In the genomic region with DNA sequence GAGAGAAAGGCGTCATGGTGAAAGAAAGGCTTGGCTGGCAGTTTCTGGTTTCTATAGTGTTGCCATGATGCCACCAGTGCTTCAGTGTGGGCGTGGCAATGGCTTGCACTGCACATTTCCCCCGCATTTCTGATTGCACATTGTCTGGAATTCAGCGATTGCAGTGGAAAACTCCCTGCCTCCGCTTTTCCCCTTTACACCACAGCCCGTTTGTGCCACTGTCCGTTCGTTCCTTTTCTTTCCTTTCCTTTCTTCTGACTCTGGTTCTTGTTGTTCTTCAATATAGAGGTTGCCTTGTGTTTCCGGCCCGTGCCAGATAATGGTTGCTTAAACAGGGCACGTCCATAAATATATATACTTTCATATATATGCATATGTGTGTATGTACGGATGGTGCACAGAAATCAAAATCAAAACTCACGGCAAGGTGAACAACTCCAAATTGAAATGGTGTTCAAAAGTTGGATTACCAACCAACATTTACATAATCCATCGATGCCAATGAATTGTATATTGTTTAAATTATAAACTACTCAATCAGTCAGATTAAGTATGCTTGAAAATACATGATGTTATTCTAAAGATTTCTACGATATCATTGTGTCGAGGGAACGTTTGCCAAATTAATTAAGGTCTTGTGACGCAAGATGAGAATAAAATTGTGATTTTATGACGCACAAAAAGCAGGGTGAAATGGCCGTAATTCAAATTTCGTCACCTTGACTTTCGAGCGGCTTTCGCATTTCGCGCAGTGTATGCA, we compare ENCODE assay signal across 5 fruit fly cellular contexts.
TF ChIP-seq lines count a peak whose summit lies in the region.

No protein-coding gene starts in this region.

- TF ChIP-seq CTCF in whole organism, embryonic (GFP tag; optimal IDR thresholded peaks at IDR 0.05; lab: Kevin White, UChicago): no peak

TF ChIP-seq in whole organism, adult, 20 proteins besides CTCF, POLR2A, EP300 and RAD21:
- TF ChIP-seq CG33017 (tag; optimal IDR thresholded peaks at IDR 0.05; lab: Kevin White, UChicago) (no peak), kay (GFP tag; lab: Kevin White, UChicago; ENCODE audit: borderline replicate concordance) (peak; percentile 89), tj (GFP tag; optimal IDR thresholded peaks at IDR 0.05; lab: Kevin White, UChicago) (peak; percentile 43)

TF ChIP-seq in whole organism, embryonic, 481 proteins besides CTCF, POLR2A, EP300 and RAD21:
- peak in 1 of 2 experiments; percentile 16 for TF ChIP-seq eve (GFP tag; optimal IDR thresholded peaks at IDR 0.05; lab: Kevin White, UChicago)
- peak; percentile 62 for TF ChIP-seq Med (GFP tag; lab: Kevin White, UChicago)
- TF ChIP-seq sens (GFP tag; lab: Kevin White, UChicago): peak; percentile 54
- TF ChIP-seq lbe (GFP tag; optimal IDR thresholded peaks at IDR 0.05; lab: Kevin White, UChicago): peak; percentile 2
- TF ChIP-seq ro (GFP tag; IDR thresholded peaks at IDR 0.05; lab: Robert Waterston, UW): no peak
- peak; percentile 62 for TF ChIP-seq Hr39 (optimal IDR thresholded peaks at IDR 0.05; lab: Kevin White, UChicago)
- 0 out of 4 replicates have a peak, but pooled peaks have one; percentile 5 for TF ChIP-seq chinmo (GFP tag; IDR thresholded peaks at IDR 0.05; lab: Robert Waterston, UW; ENCODE audit: partially characterized antibody)
- 0 out of 2 replicates have a peak, but pooled peaks have one; percentile 17 for TF ChIP-seq Drgx (GFP tag; IDR thresholded peaks at IDR 0.05; lab: Robert Waterston, UW)
- TF ChIP-seq nom (GFP tag; optimal IDR thresholded peaks at IDR 0.05; lab: Kevin White, UChicago): peak; percentile 10
- TF ChIP-seq Pdp1 (GFP tag; optimal IDR thresholded peaks at IDR 0.05; lab: Kevin White, UChicago): peak in 1 of 2 experiments; percentile 31
- no peak for TF ChIP-seq MESR4 (GFP tag; optimal IDR thresholded peaks at IDR 0.05; lab: Kevin White, UChicago)
- no peak for TF ChIP-seq CG13775 (GFP tag; optimal IDR thresholded peaks at IDR 0.05; lab: Kevin White, UChicago)
TF ChIP-seq in whole organism, embryonic: peak in this region for 9.

TF ChIP-seq in whole organism, prepupa, 60 proteins besides CTCF, POLR2A, EP300 and RAD21 (continues in another document):
- TF ChIP-seq Eip93F (GFP tag; optimal IDR thresholded peaks at IDR 0.05; lab: Kevin White, UChicago) (peak; percentile 22), spab (GFP tag; optimal IDR thresholded peaks at IDR 0.05; lab: Kevin White, UChicago) (no peak), pdm3 (GFP tag; optimal IDR thresholded peaks at IDR 0.05; lab: Kevin White, UChicago) (peak; percentile 27), lz (GFP tag; optimal IDR thresholded peaks at IDR 0.05; lab: Kevin White, UChicago) (no peak), net (GFP tag; optimal IDR thresholded peaks at IDR 0.05; lab: Kevin White, UChicago) (peak; percentile 41), Smox (GFP tag; optimal IDR thresholded peaks at IDR 0.05; lab: Kevin White, UChicago) (peak; percentile 30), CG9139 (GFP tag; optimal IDR thresholded peaks at IDR 0.05; lab: Kevin White, UChicago) (no peak), ss (GFP tag; optimal IDR thresholded peaks at IDR 0.05; lab: Kevin White, UChicago) (no peak), CG31627 (GFP tag; optimal IDR thresholded peaks at IDR 0.05; lab: Kevin White, UChicago) (peak; percentile 29), CG10631 (GFP tag; optimal IDR thresholded peaks at IDR 0.05; lab: Kevin White, UChicago) (peak; percentile 13), Met (GFP tag; optimal IDR thresholded peaks at IDR 0.05; lab: Kevin White, UChicago) (no peak), svp (GFP tag; lab: Kevin White, UChicago) (peak; percentile 75), CG10669 (GFP tag; optimal IDR thresholded peaks at IDR 0.05; lab: Kevin White, UChicago) (peak; percentile 11), Sox102F (GFP tag; optimal IDR thresholded peaks at IDR 0.05; lab: Kevin White, UChicago) (peak; percentile 35), esn (GFP tag; optimal IDR thresholded peaks at IDR 0.05; lab: Kevin White, UChicago) (peak; percentile 10), achi (GFP tag; optimal IDR thresholded peaks at IDR 0.05; lab: Kevin White, UChicago) (peak; percentile 17), CG32006 (GFP tag; optimal IDR thresholded peaks at IDR 0.05; lab: Kevin White, UChicago) (peak; percentile 24), OdsH (GFP tag; optimal IDR thresholded peaks at IDR 0.05; lab: Kevin White, UChicago) (no peak), Eip78C (GFP tag; lab: Kevin White, UChicago) (peak; percentile 50), CG15336 (GFP tag; IDR thresholded peaks at IDR 0.05; lab: Robert Waterston, UW) (no peak), CG8319 (GFP tag; optimal IDR thresholded peaks at IDR 0.05; lab: Kevin White, UChicago) (no peak), CG34406 (GFP tag; optimal IDR thresholded peaks at IDR 0.05; lab: Kevin White, UChicago) (no peak), acj6 (GFP tag; optimal IDR thresholded peaks at IDR 0.05; lab: Kevin White, UChicago) (peak; percentile 28)

TF ChIP-seq in whole organism, pupa, 21 proteins besides CTCF, POLR2A, EP300 and RAD21:
- no peak for TF ChIP-seq CG32121 (GFP tag; IDR thresholded peaks at IDR 0.05; lab: Robert Waterston, UW)
- peak; percentile 36 for TF ChIP-seq Pif1B (GFP tag; optimal IDR thresholded peaks at IDR 0.05; lab: Kevin White, UChicago)
- TF ChIP-seq EcR (GFP tag; optimal IDR thresholded peaks at IDR 0.05; lab: Kevin White, UChicago): peak; percentile 56
- TF ChIP-seq CG10348 (GFP tag; IDR thresholded peaks at IDR 0.05; lab: Robert Waterston, UW): no peak
- no peak for TF ChIP-seq gl (tag; optimal IDR thresholded peaks at IDR 0.05; lab: Kevin White, UChicago)
- no peak for TF ChIP-seq CG12605 (GFP tag; IDR thresholded peaks at IDR 0.05; lab: Robert Waterston, UW)
- no peak for TF ChIP-seq Pif1A (GFP tag; optimal IDR thresholded peaks at IDR 0.05; lab: Kevin White, UChicago)
- TF ChIP-seq fd96Ca (GFP tag; IDR thresholded peaks at IDR 0.05; lab: Robert Waterston, UW): peak; percentile 44; the same call in 2 of the 3 replicates
- TF ChIP-seq Ets98B (GFP tag; IDR thresholded peaks at IDR 0.05; lab: Robert Waterston, UW): peak; percentile 8; the same call in 1 of the 2 replicates
- TF ChIP-seq rn (GFP tag; IDR thresholded peaks at IDR 0.05; lab: Robert Waterston, UW): no peak
- TF ChIP-seq CG15710 (tag; optimal IDR thresholded peaks at IDR 0.05; lab: Kevin White, UChicago): no peak
- TF ChIP-seq CG8301 (tag; optimal IDR thresholded peaks at IDR 0.05; lab: Kevin White, UChicago): no peak
- no peak for TF ChIP-seq CG17806 (tag; optimal IDR thresholded peaks at IDR 0.05; lab: Kevin White, UChicago)
- TF ChIP-seq CG9948 (tag; optimal IDR thresholded peaks at IDR 0.05; lab: Kevin White, UChicago): no peak
- TF ChIP-seq CG13204 (GFP tag; optimal IDR thresholded peaks at IDR 0.05; lab: Kevin White, UChicago): no peak
- peak; percentile 9 for TF ChIP-seq CG14655 (GFP tag; optimal IDR thresholded peaks at IDR 0.05; lab: Kevin White, UChicago)
- TF ChIP-seq Snoo (tag; optimal IDR thresholded peaks at IDR 0.05; lab: Kevin White, UChicago): no peak
- no peak for TF ChIP-seq CG34367 (tag; optimal IDR thresholded peaks at IDR 0.05; lab: Kevin White, UChicago)
- no peak for TF ChIP-seq D1 (tag; optimal IDR thresholded peaks at IDR 0.05; lab: Kevin White, UChicago)
- TF ChIP-seq CG4496 (GFP tag; IDR thresholded peaks at IDR 0.05; lab: Robert Waterston, UW): no peak
- peak; percentile 40 for TF ChIP-seq CG8159 (tag; optimal IDR thresholded peaks at IDR 0.05; lab: Kevin White, UChicago)

TF ChIP-seq in whole organism, wandering third instar larva, 38 proteins besides CTCF, POLR2A, EP300 and RAD21:
- no peak for TF ChIP-seq Abd-B (GFP tag; optimal IDR thresholded peaks at IDR 0.05; lab: Kevin White, UChicago)
- TF ChIP-seq Dif (GFP tag; optimal IDR thresholded peaks at IDR 0.05; lab: Kevin White, UChicago; ENCODE audit: partially characterized antibody): no peak
- no peak for TF ChIP-seq Sp1 (GFP tag; optimal IDR thresholded peaks at IDR 0.05; lab: Kevin White, UChicago)
- TF ChIP-seq psq (GFP tag; optimal IDR thresholded peaks at IDR 0.05; lab: Kevin White, UChicago): peak; percentile 49
- TF ChIP-seq Dfd (GFP tag; optimal IDR thresholded peaks at IDR 0.05; lab: Kevin White, UChicago): no peak
- no peak for TF ChIP-seq Rel (GFP tag; optimal IDR thresholded peaks at IDR 0.05; lab: Kevin White, UChicago)
- peak; percentile 22 for TF ChIP-seq Rel (tag; optimal IDR thresholded peaks at IDR 0.05; lab: Kevin White, UChicago)
- TF ChIP-seq OdsH (GFP tag; optimal IDR thresholded peaks at IDR 0.05; lab: Kevin White, UChicago): no peak
- no peak for TF ChIP-seq GATAd (GFP tag; optimal IDR thresholded peaks at IDR 0.05; lab: Kevin White, UChicago)
- no peak for TF ChIP-seq dsf (GFP tag; optimal IDR thresholded peaks at IDR 0.05; lab: Kevin White, UChicago; ENCODE audit: borderline replicate concordance)
